Worm (Caenorhabditis elegans) whole organism, late embryonic: Measurements from ENCODE around the gene fzo-1.

Experiments
- C38D4.7 ChIP-seq: fragments of 200-800 bp; sonication (Bioruptor generic); optimal IDR thresholded peaks from 2 replicates; lab custom pipeline; 2018; ENCODE audit warnings: mild to moderate bottlenecking, missing genetic modification characterization, moderate library complexity, missing compliant biosample characterization
- F13H6.1 ChIP-seq: sonication (generic microtip); optimal IDR thresholded peaks from 2 replicates; lab custom pipeline; 2016; ENCODE audit warnings: missing genetic modification characterization, missing compliant biosample characterization
- T23F11.4 ChIP-seq: fragments of 200-800 bp; sonication (Bioruptor generic); optimal IDR thresholded peaks from 2 replicates; lab custom pipeline; 2018; ENCODE audit warnings: mild to moderate bottlenecking, missing genetic modification characterization, missing compliant biosample characterization
- Y22D7AL.16 ChIP-seq: sonication (generic microtip); optimal IDR thresholded peaks from 2 replicates; lab custom pipeline; 2016; ENCODE audit warnings: missing genetic modification characterization, missing compliant biosample characterization
- ama-1 ChIP-seq: fragments of 150-350 bp; optimal IDR thresholded peaks from 2 replicates; lab custom pipeline; 2014
- ceh-22 ChIP-seq: sonication (generic microtip); optimal IDR thresholded peaks from 2 replicates; lab custom pipeline; 2017; ENCODE audit warnings: missing biosample characterization, missing genetic modification characterization
- ceh-24 ChIP-seq: sonication (generic microtip); optimal IDR thresholded peaks from 2 replicates; lab custom pipeline; 2016; ENCODE audit warnings: mild to moderate bottlenecking, missing genetic modification characterization, missing compliant biosample characterization
- ceh-30 ChIP-seq: fragments of 150-350 bp; optimal IDR thresholded peaks from 2 replicates; lab custom pipeline; 2014; ENCODE audit warnings: missing biosample characterization, missing genetic modification characterization
- ceh-31 ChIP-seq: sonication (generic microtip); optimal IDR thresholded peaks from 2 replicates; lab custom pipeline; 2016; ENCODE audit warnings: missing genetic modification characterization, missing compliant biosample characterization
- ceh-34 ChIP-seq: sonication (generic microtip); optimal IDR thresholded peaks from 2 replicates; lab custom pipeline; 2016; ENCODE audit warnings: mild to moderate bottlenecking, missing genetic modification characterization, missing compliant biosample characterization
- ceh-48 ChIP-seq: sonication (generic microtip); optimal IDR thresholded peaks from 2 replicates; lab custom pipeline; 2016; ENCODE audit warnings: missing genetic modification characterization, inconsistent platforms, missing compliant biosample characterization
- ceh-6 ChIP-seq: fragments of 200-800 bp; sonication (Bioruptor generic); optimal IDR thresholded peaks from 2 replicates; lab custom pipeline; 2018; ENCODE audit warnings: mild to moderate bottlenecking, missing genetic modification characterization, missing compliant biosample characterization
- che-1 ChIP-seq: sonication (generic microtip); optimal IDR thresholded peaks from 2 replicates; lab custom pipeline; 2016; ENCODE audit warnings: mild to moderate bottlenecking, missing genetic modification characterization, missing compliant biosample characterization
- dve-1 ChIP-seq: sonication (generic microtip); optimal IDR thresholded peaks from 2 replicates; lab custom pipeline; 2017; ENCODE audit warnings: antibody characterized with exemption, mild to moderate bottlenecking, missing genetic modification characterization, missing compliant biosample characterization
- elt-4 ChIP-seq: sonication (generic microtip); optimal IDR thresholded peaks from 2 replicates; lab custom pipeline; 2016; ENCODE audit warnings: missing genetic modification characterization, missing compliant biosample characterization
- ets-4 ChIP-seq: sonication (generic microtip); optimal IDR thresholded peaks from 2 replicates; lab custom pipeline; 2016; ENCODE audit warnings: missing genetic modification characterization, missing compliant biosample characterization
- fax-1 ChIP-seq: sonication (generic microtip); optimal IDR thresholded peaks from 2 replicates; lab custom pipeline; 2016; ENCODE audit warnings: missing genotype, missing genetic modification characterization, missing compliant biosample characterization
- lin-11 ChIP-seq: fragments of 200-800 bp; sonication (Bioruptor generic); optimal IDR thresholded peaks from 2 replicates; lab custom pipeline; 2018; ENCODE audit warnings: mild to moderate bottlenecking, missing genetic modification characterization, missing compliant biosample characterization
- madf-2 ChIP-seq: sonication (generic microtip); optimal IDR thresholded peaks from 2 replicates; lab custom pipeline; 2017; ENCODE audit warnings: missing genetic modification characterization, missing compliant biosample characterization
- mec-3 ChIP-seq: sonication (generic microtip); optimal IDR thresholded peaks from 2 replicates; lab custom pipeline; 2016; ENCODE audit warnings: borderline replicate concordance, missing genetic modification characterization, missing compliant biosample characterization
- nfya-1 ChIP-seq: sonication (generic microtip); optimal IDR thresholded peaks from 2 replicates; lab custom pipeline; 2017; ENCODE audit warnings: missing genetic modification characterization, mild to moderate bottlenecking, missing compliant biosample characterization, antibody characterized with exemption, moderate library complexity
- nhr-232 ChIP-seq: sonication (generic microtip); optimal IDR thresholded peaks from 2 replicates; lab custom pipeline; 2016; ENCODE audit warnings: missing genetic modification characterization, missing compliant biosample characterization
- npax-4 ChIP-seq: sonication (generic microtip); optimal IDR thresholded peaks from 2 replicates; lab custom pipeline; 2016; ENCODE audit warnings: missing genetic modification characterization, missing compliant biosample characterization
- pat-9 ChIP-seq: fragments of 200-800 bp; sonication (Bioruptor generic); optimal IDR thresholded peaks from 2 replicates; lab custom pipeline; 2018; ENCODE audit warnings: mild to moderate bottlenecking, missing genetic modification characterization, moderate library complexity, missing compliant biosample characterization
- pax-1 ChIP-seq: fragments of 150-350 bp; optimal IDR thresholded peaks from 2 replicates; lab custom pipeline; 2014; ENCODE audit warnings: missing biosample characterization, missing genetic modification characterization
- pha-2 ChIP-seq: sonication (generic microtip); optimal IDR thresholded peaks from 2 replicates; lab custom pipeline; 2017; ENCODE audit warnings: mild to moderate bottlenecking, missing genetic modification characterization, missing compliant biosample characterization
- pha-4 ChIP-seq: fragments of 150-350 bp; optimal IDR thresholded peaks from 2 replicates; lab custom pipeline; 2018; ENCODE audit warnings: missing biosample characterization, missing genetic modification reagents, missing genetic modification characterization
- pros-1 ChIP-seq: fragments of 150-350 bp; optimal IDR thresholded peaks from 2 replicates; lab custom pipeline; 2014; ENCODE audit warnings: missing biosample characterization, missing genetic modification reagents, missing genetic modification characterization
- rnt-1 ChIP-seq: sonication (generic microtip); optimal IDR thresholded peaks from 2 replicates; lab custom pipeline; 2016; ENCODE audit warnings: missing genetic modification characterization, missing compliant biosample characterization
- sdc-2 ChIP-seq: sonication (generic microtip); optimal IDR thresholded peaks from 2 replicates; lab custom pipeline; 2016; ENCODE audit warnings: missing genotype, missing genetic modification characterization, missing compliant biosample characterization
- sox-4 ChIP-seq: sonication (generic microtip); optimal IDR thresholded peaks from 2 replicates; lab custom pipeline; 2017; ENCODE audit warnings: mild to moderate bottlenecking, missing genetic modification characterization, inconsistent platforms, missing compliant biosample characterization
- syd-9 ChIP-seq: sonication (generic microtip); optimal IDR thresholded peaks from 2 replicates; lab custom pipeline; 2016; ENCODE audit warnings: mild to moderate bottlenecking, missing genetic modification characterization, moderate library complexity, missing compliant biosample characterization
- tbx-7 ChIP-seq: sonication (generic microtip); optimal IDR thresholded peaks from 2 replicates; lab custom pipeline; 2016; ENCODE audit warnings: missing genotype, missing genetic modification characterization, missing compliant biosample characterization
- unc-3 ChIP-seq, 2 experiments: fragments of 200-800 bp in 1 of 2; sonication (Bioruptor generic) in 1 of 2; sonication (generic microtip) in 1 of 2; conservative IDR thresholded peaks in 1 of 2; optimal IDR thresholded peaks in 1 of 2; 2 replicates each; pipeline versions ENCODE4 v1.3.6 to Lab custom; 2016 to 2022; ENCODE audit warnings: missing compliant biosample characterization in 2 of 2, missing genetic modification characterization in 2 of 2, missing genetic modification reagents in 1 of 2
- unc-42 ChIP-seq: sonication (generic microtip); optimal IDR thresholded peaks from 2 replicates; lab custom pipeline; 2016; ENCODE audit warnings: missing genotype, missing genetic modification characterization, missing compliant biosample characterization
- unc-55 ChIP-seq: sonication (generic microtip); optimal IDR thresholded peaks from 2 replicates; lab custom pipeline; 2017; ENCODE audit warnings: missing biosample characterization, missing genetic modification reagents, missing genetic modification characterization
- unc-86 ChIP-seq: sonication (generic microtip); optimal IDR thresholded peaks from 2 replicates; lab custom pipeline; 2016; ENCODE audit warnings: missing genetic modification characterization, missing compliant biosample characterization
- zip-5 ChIP-seq: sonication (generic microtip); optimal IDR thresholded peaks from 2 replicates; lab custom pipeline; 2016; ENCODE audit warnings: missing genetic modification characterization, missing compliant biosample characterization
- ztf-16 ChIP-seq: sonication (generic microtip); optimal IDR thresholded peaks from 2 replicates; lab custom pipeline; 2017; ENCODE audit warnings: missing genetic modification characterization, missing compliant biosample characterization

Gene fzo-1

DNA sequence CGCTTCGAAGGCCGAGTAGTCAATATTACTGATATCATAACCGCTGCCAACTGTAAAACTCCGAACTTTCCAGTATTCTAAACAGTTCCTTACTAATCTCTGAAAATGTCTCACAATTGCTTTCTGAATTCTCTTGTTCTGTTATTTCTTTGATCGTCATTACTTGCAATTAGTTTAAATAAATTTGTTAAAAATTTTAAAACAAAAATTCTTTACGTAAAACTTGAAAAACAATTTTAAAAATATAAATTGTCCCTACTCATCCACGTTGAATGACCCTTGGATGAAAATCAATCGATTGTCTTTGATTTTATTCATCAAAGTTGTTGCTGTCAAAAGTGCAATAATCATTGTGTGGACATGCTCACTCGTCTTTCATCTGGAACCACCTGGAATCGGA, 41.8 kb downstream of the fzo-1 start, which contains the start of gene acdh-8:
acdh-8 (plus strand) TSS at position 301 of the 400 bp plus-strand sequence.
- no peak for TF ChIP-seq nhr-232 (tag; lab: Kevin White, UChicago)
- no peak for TF ChIP-seq lin-11
- no peak for TF ChIP-seq fax-1 (tag; lab: Kevin White, UChicago)
- no peak for TF ChIP-seq nfya-1 (tag; lab: Kevin White, UChicago)
- no peak for TF ChIP-seq che-1 (tag; lab: Kevin White, UChicago)
- no peak for TF ChIP-seq mec-3 (tag; lab: Kevin White, UChicago)
- no peak for TF ChIP-seq ceh-6 (GFP tag; lab: Kevin White, UChicago)
- TF ChIP-seq npax-4 (tag; lab: Kevin White, UChicago): no peak
- TF ChIP-seq madf-2 (tag; lab: Kevin White, UChicago): no peak
- no peak for TF ChIP-seq ceh-34
- TF ChIP-seq unc-86: no peak
- no peak for TF ChIP-seq tbx-7 (tag; lab: Kevin White, UChicago)
- TF ChIP-seq T23F11.4: no peak
- TF ChIP-seq sdc-2 (tag; lab: Kevin White, UChicago): no peak
- TF ChIP-seq ceh-22 (tag; lab: Kevin White, UChicago): no peak
- no peak for TF ChIP-seq syd-9 (tag; lab: Kevin White, UChicago)

DNA sequence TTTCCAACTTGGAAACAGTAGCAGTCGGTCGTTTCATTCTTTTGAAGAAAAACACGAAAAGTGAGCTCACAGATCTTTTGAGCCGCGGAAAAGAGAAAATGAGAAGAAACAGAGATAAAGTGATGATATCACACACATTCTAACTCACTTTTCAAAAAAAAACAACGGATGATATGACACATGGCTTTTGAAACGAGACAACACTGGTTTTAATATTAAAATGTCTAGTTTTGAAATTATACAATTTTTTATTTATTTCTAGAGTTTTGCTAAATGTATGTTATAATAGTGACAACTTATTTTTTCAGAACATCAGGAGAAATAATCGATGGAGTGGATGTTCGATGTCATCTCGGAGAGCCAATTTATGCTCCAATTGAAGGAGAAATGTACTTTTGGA, 43.5 kb downstream of the fzo-1 start, which contains the start of gene K05F1.14:
K05F1.14 (minus strand) TSS at position 101 of the 400 bp plus-strand sequence.
- no peak for TF ChIP-seq unc-42 (tag; lab: Kevin White, UChicago)
- TF ChIP-seq ets-4 (tag; lab: Kevin White, UChicago): no peak
- no peak for TF ChIP-seq T23F11.4
- no peak for TF ChIP-seq ceh-30 (tag; lab: Kevin White, UChicago)
- no peak for TF ChIP-seq pha-4
- TF ChIP-seq zip-5 (tag; lab: Kevin White, UChicago): no peak
- TF ChIP-seq Y22D7AL.16 (tag; lab: Kevin White, UChicago): no peak
- no peak for TF ChIP-seq ceh-31 (tag; lab: Kevin White, UChicago)
- no peak for TF ChIP-seq ceh-24 (tag; lab: Kevin White, UChicago)
- TF ChIP-seq ztf-16 (tag; lab: Kevin White, UChicago): no peak
- no peak for TF ChIP-seq rnt-1
- TF ChIP-seq ama-1: no peak
- TF ChIP-seq F13H6.1 (tag; lab: Kevin White, UChicago): no peak
- TF ChIP-seq pat-9: no peak
- no peak for TF ChIP-seq pax-1
- no peak for TF ChIP-seq unc-55 (GFP tag; lab: Kevin White, UChicago)
- no peak for TF ChIP-seq unc-86
- no peak for TF ChIP-seq ceh-6 (GFP tag; lab: Kevin White, UChicago)
- TF ChIP-seq pha-2 (tag; lab: Kevin White, UChicago): no peak

DNA sequence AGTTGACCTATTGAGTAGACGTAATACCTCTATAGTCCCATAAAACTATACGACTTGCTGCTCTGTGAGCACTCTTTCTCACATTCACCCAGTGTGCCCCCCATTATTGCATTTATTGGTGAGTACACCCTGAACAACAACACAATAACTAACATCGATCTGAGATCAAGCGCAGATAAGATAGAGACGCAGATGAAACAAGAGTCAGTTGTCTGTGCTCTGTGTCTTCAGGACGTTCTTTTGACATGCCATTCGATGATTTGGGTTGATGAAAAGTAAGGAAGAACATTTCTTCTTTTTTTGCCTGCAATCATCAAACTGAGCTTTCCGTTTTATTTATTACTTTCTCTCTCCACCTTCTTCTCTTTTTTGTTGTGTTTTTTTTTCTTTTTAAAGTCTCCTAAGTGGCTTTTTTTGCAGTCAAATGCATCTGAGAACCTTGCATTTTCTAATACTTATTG, 45.7 kb downstream of the fzo-1 start, which contains the start of gene lect-2:
lect-2 (plus strand) TSS at position 411 of the 461 bp plus-strand sequence.
- TF ChIP-seq C38D4.7 (GFP tag; lab: Kevin White, UChicago): no peak
- TF ChIP-seq dve-1 (tag; lab: Kevin White, UChicago): no peak
- TF ChIP-seq unc-86: no peak
- TF ChIP-seq unc-42 (tag; lab: Kevin White, UChicago): no peak
- TF ChIP-seq unc-55 (GFP tag; lab: Kevin White, UChicago): peak; percentile 35
- no peak for TF ChIP-seq ceh-48 (tag; lab: Kevin White, UChicago)

DNA sequence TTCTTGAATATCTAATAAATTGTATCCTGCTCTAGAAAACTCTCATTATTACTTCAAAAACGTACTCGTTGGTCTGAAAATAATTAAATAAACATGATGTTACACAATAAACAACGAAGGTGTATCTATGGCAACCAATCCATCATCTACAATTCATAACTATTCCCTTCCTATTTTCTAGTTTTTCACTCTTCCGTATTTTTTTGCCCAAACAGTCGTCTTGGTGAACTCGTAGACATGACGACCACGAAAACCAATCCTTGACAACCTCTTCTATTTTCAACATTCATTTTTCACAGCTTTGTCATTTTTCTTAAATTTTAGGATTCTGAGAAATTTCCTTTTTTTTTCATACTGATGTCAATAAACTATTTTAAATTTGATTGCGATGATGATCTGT, 47.2 kb downstream of the fzo-1 start, which contains the start of gene K05F1.13:
K05F1.13 (plus strand) TSS at position 301 of the 400 bp plus-strand sequence.
- TF ChIP-seq npax-4 (tag; lab: Kevin White, UChicago) (no peak), Y22D7AL.16 (tag; lab: Kevin White, UChicago) (no peak), ceh-24 (tag; lab: Kevin White, UChicago) (no peak), sox-4 (tag; lab: Kevin White, UChicago) (no peak), elt-4 (tag; lab: Kevin White, UChicago) (no peak), lin-11 (no peak), dve-1 (tag; lab: Kevin White, UChicago) (no peak), ets-4 (tag; lab: Kevin White, UChicago) (no peak), unc-42 (tag; lab: Kevin White, UChicago) (no peak), pros-1 (tag; lab: Kevin White, UChicago) (no peak), fax-1 (tag; lab: Kevin White, UChicago) (no peak), unc-3 (GFP tag; conservative IDR thresholded peaks at IDR 0.05; lab: Robert Waterston, UW) (no peak), unc-3 (tag; optimal IDR thresholded peaks at IDR 0.05; lab: Kevin White, UChicago) (no peak), tbx-7 (tag; lab: Kevin White, UChicago) (no peak)
- TF ChIP-seq, all 69 proteins: peak for 0
